Worm (Caenorhabditis elegans): ENCODE data around the gene sad-1.

DNA sequence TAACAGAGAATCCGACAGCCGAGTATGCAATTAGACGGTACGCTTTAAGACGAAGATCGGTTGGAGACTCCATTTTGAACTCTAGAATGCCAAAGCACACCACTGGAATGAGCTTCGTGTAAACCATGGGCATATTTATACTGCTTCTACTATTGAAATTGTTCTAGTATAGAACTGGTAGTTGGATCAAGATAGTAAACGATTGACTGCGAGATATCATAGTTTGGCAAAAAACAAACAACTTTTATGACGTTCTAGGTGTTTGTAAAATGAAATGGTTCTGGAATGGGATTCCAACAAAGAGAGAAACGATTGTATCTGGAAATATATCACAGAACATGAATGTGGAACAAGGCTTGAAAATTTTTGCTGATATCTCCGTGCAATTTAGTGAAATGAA, 10.5 kb upstream of the sad-1 start, which contains the start of gene col-185:
- TF ChIP-seq nhr-76 (tag; optimal IDR thresholded peaks at IDR 0.05) = no peak
- TF ChIP-seq unc-62 (GFP tag; optimal IDR thresholded peaks at IDR 0.05) = no peak
- no peak for TF ChIP-seq lsy-2 (tag; optimal IDR thresholded peaks at IDR 0.05)
- TF ChIP-seq lin-15B (tag; optimal IDR thresholded peaks at IDR 0.05) = no peak
- no peak for TF ChIP-seq sox-4 (tag; optimal IDR thresholded peaks at IDR 0.05)
- no peak for TF ChIP-seq hlh-17 (GFP tag; optimal IDR thresholded peaks at IDR 0.05; ENCODE audit: borderline replicate concordance)
- no peak for TF ChIP-seq C34B4.2 (tag; optimal IDR thresholded peaks at IDR 0.05)
- TF ChIP-seq mef-2 (tag; optimal IDR thresholded peaks at IDR 0.05) = no peak
- TF ChIP-seq ceh-82 (tag; optimal IDR thresholded peaks at IDR 0.05) = no peak
- TF ChIP-seq mep-1 (tag; optimal IDR thresholded peaks at IDR 0.05) = no peak
- no peak for TF ChIP-seq mdl-1 (tag; optimal IDR thresholded peaks at IDR 0.05)
- no peak for TF ChIP-seq hpl-2 (GFP tag; optimal IDR thresholded peaks at IDR 0.05)
- TF ChIP-seq ztf-11 (tag; optimal IDR thresholded peaks at IDR 0.05) = no peak
